Worm (Caenorhabditis elegans): ENCODE measurements around the gene srab-3.
A peak's percentile ranks its signal among the peaks of the same experiment; 100 is the strongest.

The srab-3 gene

ce11 chrV:5143785-5144184 lies 36.1 kb upstream of the srab-3 start, which contains the start of gene srh-129:
TSS of gene srh-129 (minus strand) at chrV:5143885.
- TF ChIP-seq lin-39 (tag; optimal IDR thresholded peaks at IDR 0.05), result no peak
- TF ChIP-seq nhr-6 (tag; optimal IDR thresholded peaks at IDR 0.05), result no peak
- no peak for TF ChIP-seq mbf-1 (tag; optimal IDR thresholded peaks at IDR 0.05)
- no peak for TF ChIP-seq sma-3 (GFP tag; optimal IDR thresholded peaks at IDR 0.05)
- TF ChIP-seq nhr-77 (tag; optimal IDR thresholded peaks at IDR 0.05), result no peak
- TF ChIP-seq ztf-4 (tag; optimal IDR thresholded peaks at IDR 0.05), result no peak
- no peak for TF ChIP-seq alr-1 (tag; optimal IDR thresholded peaks at IDR 0.05)
- no peak for TF ChIP-seq peb-1 (tag; optimal IDR thresholded peaks at IDR 0.05)
- no peak for TF ChIP-seq elt-3 (tag; optimal IDR thresholded peaks at IDR 0.05)
- no peak for TF ChIP-seq zag-1 (tag; optimal IDR thresholded peaks at IDR 0.05)
- TF ChIP-seq F13H6.1 (tag; optimal IDR thresholded peaks at IDR 0.05), result no peak
- no peak for TF ChIP-seq unc-39 (tag; optimal IDR thresholded peaks at IDR 0.05)
- no peak for TF ChIP-seq nhr-12 (tag; optimal IDR thresholded peaks at IDR 0.05)

ce11 chrV:5137919-5138318 lies 30.2 kb upstream of the srab-3 start, which contains the start of gene F14F9.3:
TSS of gene F14F9.3 (plus strand) at chrV:5138219.
- no peak for TF ChIP-seq sma-9 (GFP tag; optimal IDR thresholded peaks at IDR 0.05)
- TF ChIP-seq sma-9 (tag; optimal IDR thresholded peaks at IDR 0.05), result no peak
- no peak for TF ChIP-seq mbf-1 (tag; optimal IDR thresholded peaks at IDR 0.05)
- no peak for TF ChIP-seq snpc-4 (tag; optimal IDR thresholded peaks at IDR 0.05)
- no peak for TF ChIP-seq ztf-11 (tag; optimal IDR thresholded peaks at IDR 0.05)
- TF ChIP-seq mdl-1 (tag; optimal IDR thresholded peaks at IDR 0.05), result no peak
- no peak for TF ChIP-seq nhr-11 (tag; optimal IDR thresholded peaks at IDR 0.05)

DNA sequence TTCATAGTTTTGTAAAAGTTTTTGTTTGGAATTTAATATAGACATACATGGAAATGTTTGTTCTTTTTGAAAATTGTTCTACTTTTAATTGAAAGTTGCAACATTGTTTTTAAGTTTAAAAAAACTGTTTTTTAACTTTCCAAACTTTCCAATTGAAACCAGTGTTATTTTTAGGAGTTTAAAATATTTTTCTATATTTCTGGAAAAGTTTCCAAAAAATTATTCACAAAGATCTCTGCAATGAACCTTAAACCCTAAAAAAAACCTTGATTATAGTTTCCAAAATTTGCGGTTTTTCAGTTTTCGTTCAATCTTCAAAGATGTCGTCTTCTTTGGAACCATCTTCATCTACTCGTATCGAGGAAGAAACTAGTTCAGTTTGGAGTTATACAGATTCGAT lies 24.7 kb upstream of the srab-3 start, which contains the start of gene F14F9.4:
F14F9.4 (plus strand) TSS at position 301 of the 400 bp plus-strand sequence.
- TF ChIP-seq ZK546.5 (tag; optimal IDR thresholded peaks at IDR 0.05), result no peak
- no peak for TF ChIP-seq mdl-1 (tag; optimal IDR thresholded peaks at IDR 0.05)

DNA sequence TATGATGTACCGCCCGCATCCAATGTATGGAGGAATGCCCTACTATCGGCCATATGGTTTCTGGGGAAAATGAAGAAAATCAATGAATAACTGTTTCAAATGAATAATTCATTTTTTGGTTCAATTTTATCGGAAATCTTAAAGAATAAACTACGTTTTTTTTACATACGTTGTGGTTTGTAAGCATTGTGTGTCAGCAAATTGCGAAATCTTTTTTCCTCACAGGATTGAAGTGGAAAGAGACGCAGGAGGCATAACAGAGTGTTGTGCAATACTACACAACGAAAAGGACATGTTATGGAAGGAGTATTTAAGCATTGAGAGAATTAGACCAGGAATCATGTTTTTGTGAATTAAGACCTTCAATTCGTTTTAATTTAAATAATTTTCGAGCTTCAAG lies 23.7 kb upstream of the srab-3 start:
- TF ChIP-seq lsy-2 (tag; optimal IDR thresholded peaks at IDR 0.05) (peak in 1 of 2 experiments; percentile 23), egl-27 (tag; optimal IDR thresholded peaks at IDR 0.05) (no peak), nhr-25 (tag; optimal IDR thresholded peaks at IDR 0.05) (no peak), Y55F3AM.14 (GFP tag; optimal IDR thresholded peaks at IDR 0.05) (no peak), skn-1 (tag; optimal IDR thresholded peaks at IDR 0.05) (peak; percentile 52), nhr-129 (tag; optimal IDR thresholded peaks at IDR 0.05) (peak; percentile 100), fos-1 (tag; optimal IDR thresholded peaks at IDR 0.05) (peak; percentile 68), C34F6.9 (tag; optimal IDR thresholded peaks at IDR 0.05) (peak; percentile 61), snpc-4 (tag; optimal IDR thresholded peaks at IDR 0.05) (peak; percentile 18), unc-55 (GFP tag; optimal IDR thresholded peaks at IDR 0.05) (peak; percentile 83)

- TF ChIP-seq ztf-1 (GFP tag; conservative IDR thresholded peaks at IDR 0.05), result no peak
- TF ChIP-seq mdl-1 (tag; optimal IDR thresholded peaks at IDR 0.05), result no peak
These were observed 22.3 kb upstream of the srab-3 start, which contains the start of gene F14F9.8 for ce11 chrV:5130018-5130417. TSS of gene F14F9.8 (plus strand) at chrV:5130318.

- TF ChIP-seq Y55F3AM.14 (GFP tag; optimal IDR thresholded peaks at IDR 0.05) (no peak), ceh-16 (tag; optimal IDR thresholded peaks at IDR 0.05) (no peak), egl-27 (tag; optimal IDR thresholded peaks at IDR 0.05) (no peak), F13H6.1 (tag; optimal IDR thresholded peaks at IDR 0.05) (no peak), elt-1 (tag; optimal IDR thresholded peaks at IDR 0.05) (no peak), unc-62 (GFP tag; optimal IDR thresholded peaks at IDR 0.05) (no peak), ztf-4 (tag; optimal IDR thresholded peaks at IDR 0.05) (no peak), ceh-82 (tag; optimal IDR thresholded peaks at IDR 0.05) (no peak), unc-39 (tag; optimal IDR thresholded peaks at IDR 0.05) (no peak), sma-3 (GFP tag; optimal IDR thresholded peaks at IDR 0.05) (no peak), ztf-11 (tag; optimal IDR thresholded peaks at IDR 0.05) (no peak)
These were observed 19.1 kb upstream of the srab-3 start, which contains the start of gene F14F9.5 for ce11 chrV:5126793-5127192. TSS of gene F14F9.5 (plus strand) at chrV:5127093.
